Worm (Caenorhabditis elegans): ENCODE measurements around the gene str-2.

The str-2 gene

ce11 chrV:9803176-9803575 lies 20.9 kb downstream of the str-2 start, which contains the start of gene sru-39:
sru-39 (plus strand) TSS chrV:9803476.
- TF ChIP-seq elt-3 (tag; optimal IDR thresholded peaks at IDR 0.05) (no peak), mab-5 (tag; optimal IDR thresholded peaks at IDR 0.05) (no peak), ceh-43 (GFP tag; optimal IDR thresholded peaks at IDR 0.05) (no peak), elt-1 (tag; optimal IDR thresholded peaks at IDR 0.05; ENCODE audit: borderline replicate concordance, insufficient read depth) (no peak), ceh-83 (GFP tag; optimal IDR thresholded peaks at IDR 0.05) (no peak), flh-1 (GFP tag; optimal IDR thresholded peaks at IDR 0.05) (no peak), unc-39 (tag; optimal IDR thresholded peaks at IDR 0.05) (no peak), ceh-39 (tag; optimal IDR thresholded peaks at IDR 0.05) (no peak), unc-120 (tag; optimal IDR thresholded peaks at IDR 0.05; ENCODE audit: poor library complexity, severe bottlenecking) (no peak), cnd-1 (tag; optimal IDR thresholded peaks at IDR 0.05) (no peak), hlh-1 (tag; optimal IDR thresholded peaks at IDR 0.05) (no peak), nhr-2 (tag; optimal IDR thresholded peaks at IDR 0.05) (no peak), pha-4 (tag; optimal IDR thresholded peaks at IDR 0.05) (no peak), lin-32 (GFP tag; optimal IDR thresholded peaks at IDR 0.05) (no peak), snpc-4 (tag; optimal IDR thresholded peaks at IDR 0.05) (no peak)

ce11 chrV:9801965-9802364 lies 22.1 kb downstream of the str-2 start, which contains the start of gene F46B6.10:
F46B6.10 (minus strand) TSS chrV:9802065.
- TF ChIP-seq nhr-2 (tag; optimal IDR thresholded peaks at IDR 0.05) (no peak), flh-1 (GFP tag; optimal IDR thresholded peaks at IDR 0.05) (no peak), tbx-8 (GFP tag; optimal IDR thresholded peaks at IDR 0.05) (no peak), lin-32 (GFP tag; optimal IDR thresholded peaks at IDR 0.05) (no peak), ztf-11 (tag; optimal IDR thresholded peaks at IDR 0.05) (no peak), unc-39 (tag; optimal IDR thresholded peaks at IDR 0.05) (no peak), cnd-1 (tag; optimal IDR thresholded peaks at IDR 0.05) (no peak), ham-2 (GFP tag; optimal IDR thresholded peaks at IDR 0.05) (no peak), nhr-76 (tag; optimal IDR thresholded peaks at IDR 0.05) (no peak), bed-3 (GFP tag; optimal IDR thresholded peaks at IDR 0.05) (no peak), ceh-43 (GFP tag; optimal IDR thresholded peaks at IDR 0.05) (no peak), lsy-2 (tag; optimal IDR thresholded peaks at IDR 0.05) (no peak), hlh-1 (tag; optimal IDR thresholded peaks at IDR 0.05) (no peak)

ce11 chrV:9799076-9799475 lies 25.0 kb downstream of the str-2 start, which contains the start of gene F46B6.13:
F46B6.13 (minus strand) TSS chrV:9799176.
- TF ChIP-seq cnd-1 (tag; optimal IDR thresholded peaks at IDR 0.05) (no peak), ces-1 (GFP tag; optimal IDR thresholded peaks at IDR 0.05) (no peak), snpc-4 (tag; optimal IDR thresholded peaks at IDR 0.05) (no peak)

ce11 chrV:9798212-9798611 lies 25.8 kb downstream of the str-2 start:
- TF ChIP-seq ceh-43 (GFP tag; optimal IDR thresholded peaks at IDR 0.05) (no peak), ceh-39 (tag; optimal IDR thresholded peaks at IDR 0.05) (no peak), mls-2 (tag; optimal IDR thresholded peaks at IDR 0.05) (no peak), bed-3 (GFP tag; optimal IDR thresholded peaks at IDR 0.05) (no peak), lin-32 (GFP tag; optimal IDR thresholded peaks at IDR 0.05) (no peak), hlh-1 (tag; optimal IDR thresholded peaks at IDR 0.05) (no peak), cnd-1 (tag; optimal IDR thresholded peaks at IDR 0.05) (no peak), mab-5 (tag; optimal IDR thresholded peaks at IDR 0.05) (no peak), nhr-12 (tag; optimal IDR thresholded peaks at IDR 0.05) (no peak), drap-1 (GFP tag; optimal IDR thresholded peaks at IDR 0.05) (no peak), elt-3 (tag; optimal IDR thresholded peaks at IDR 0.05) (no peak), unc-120 (tag; optimal IDR thresholded peaks at IDR 0.05; ENCODE audit: poor library complexity, severe bottlenecking) (no peak), ces-1 (GFP tag; optimal IDR thresholded peaks at IDR 0.05) (no peak), blmp-1 (tag; optimal IDR thresholded peaks at IDR 0.05) (no peak), nhr-76 (tag; optimal IDR thresholded peaks at IDR 0.05) (no peak), sem-2 (GFP tag; optimal IDR thresholded peaks at IDR 0.05) (no peak), sptf-1 (tag; optimal IDR thresholded peaks at IDR 0.05) (no peak), pha-4 (tag; optimal IDR thresholded peaks at IDR 0.05) (no peak), snpc-4 (tag; optimal IDR thresholded peaks at IDR 0.05) (no peak), M03D4.4 (tag; optimal IDR thresholded peaks at IDR 0.05) (no peak)

ce11 chrV:9796562-9796961 lies 27.5 kb downstream of the str-2 start, which contains the start of gene F46B6.9:
F46B6.9 (plus strand) TSS chrV:9796862.
- TF ChIP-seq ceh-43 (GFP tag; optimal IDR thresholded peaks at IDR 0.05) (no peak), nhr-12 (tag; optimal IDR thresholded peaks at IDR 0.05) (no peak), nhr-76 (tag; optimal IDR thresholded peaks at IDR 0.05) (no peak), ceh-39 (tag; optimal IDR thresholded peaks at IDR 0.05) (no peak), snpc-4 (tag; optimal IDR thresholded peaks at IDR 0.05) (no peak), sem-2 (GFP tag; optimal IDR thresholded peaks at IDR 0.05) (no peak), lin-13 (tag; optimal IDR thresholded peaks at IDR 0.05) (no peak), nhr-237 (tag; optimal IDR thresholded peaks at IDR 0.05) (no peak), nhr-28 (tag; optimal IDR thresholded peaks at IDR 0.05) (no peak), elt-3 (tag; optimal IDR thresholded peaks at IDR 0.05) (no peak), ztf-11 (tag; optimal IDR thresholded peaks at IDR 0.05) (no peak), hlh-1 (tag; optimal IDR thresholded peaks at IDR 0.05) (no peak)
